Fruit fly (Drosophila melanogaster): ENCODE measurements around the gene ATP7.

- no peak for TF ChIP-seq h (optimal IDR thresholded peaks at IDR 0.05)
- TF ChIP-seq insv (optimal IDR thresholded peaks at IDR 0.05), result no peak
- TF ChIP-seq psq (optimal IDR thresholded peaks at IDR 0.05), result no peak
- no peak for TF ChIP-seq Myc (optimal IDR thresholded peaks at IDR 0.05)
These were observed 48.6 kb upstream of the ATP7 start for dm6 chrX:11806196-11806595.
